Worm (Caenorhabditis elegans): ENCODE measurements around the gene decr-1.3.

- TF ChIP-seq nhr-11 (tag; optimal IDR thresholded peaks at IDR 0.05) (no peak), ztf-4 (tag; optimal IDR thresholded peaks at IDR 0.05) (no peak), fos-1 (tag; optimal IDR thresholded peaks at IDR 0.05) (no peak), ama-1 (optimal IDR thresholded peaks at IDR 0.05) (no peak), aly-2 (tag; optimal IDR thresholded peaks at IDR 0.05) (no peak), lin-13 (GFP tag; optimal IDR thresholded peaks at IDR 0.05) (no peak)
These were observed 46.7 kb downstream of the decr-1.3 start for ce11 chrII:8126617-8127016.
